Fruit fly (Drosophila melanogaster) whole organism, embryonic: ENCODE results near the gene Cep97.
A peak's percentile ranks its signal among the peaks of the same experiment; 100 is the strongest.

ENCODE experiments used
- Aef1 ChIP-seq: fragments of 200-800 bp; sonication (Bioruptor generic); IDR thresholded peaks from 3 replicates; pipeline ENCODE4 v1.3.6; 2022; ENCODE audit warnings: missing biosample characterization, missing genetic modification characterization
- Asciz ChIP-seq: fragments of 200-800 bp; sonication (Bioruptor generic); optimal IDR thresholded peaks from 2 replicates; lab custom pipeline; 2017; ENCODE audit warnings: missing biosample characterization, mild to moderate bottlenecking, missing genetic modification characterization, missing genetic modification reagents
- CG10147 ChIP-seq: fragments of 200-800 bp; sonication (Bioruptor generic); optimal IDR thresholded peaks from 2 replicates; lab custom pipeline; 2019; ENCODE audit warnings: missing biosample characterization, mild to moderate bottlenecking, missing genetic modification characterization, moderate library complexity
- CG10209 ChIP-seq: fragments of 200-800 bp; sonication (Bioruptor generic); optimal IDR thresholded peaks from 3 replicates; lab custom pipeline; 2017; ENCODE audit warnings: missing biosample characterization, mild to moderate bottlenecking, missing genetic modification characterization, missing genetic modification reagents
- CG10321 ChIP-seq: fragments of 200-800 bp; sonication (Bioruptor generic); IDR thresholded peaks from 2 replicates; pipeline ENCODE4 v1.3.6; 2022; ENCODE audit warnings: missing biosample characterization, missing genetic modification characterization
- CG10462 ChIP-seq: fragments of 200-800 bp; sonication (Bioruptor generic); optimal IDR thresholded peaks from 2 replicates; lab custom pipeline; 2016; ENCODE audit warnings: missing biosample characterization, missing genetic modification characterization
- CG10565 ChIP-seq: fragments of 200-800 bp; sonication (Bioruptor generic); optimal IDR thresholded peaks from 3 replicates; lab custom pipeline; 2016; ENCODE audit warnings: missing biosample characterization, mild to moderate bottlenecking, missing genetic modification characterization
- CG10654 ChIP-seq: fragments of 200-800 bp; sonication (Bioruptor generic); optimal IDR thresholded peaks from 2 replicates; lab custom pipeline; 2016; ENCODE audit warnings: missing biosample characterization, missing genetic modification characterization
- CG12155 ChIP-seq: fragments of 200-800 bp; sonication (Bioruptor generic); optimal IDR thresholded peaks from 3 replicates; lab custom pipeline; 2016; ENCODE audit warnings: missing biosample characterization, missing genetic modification characterization
- CG14710 ChIP-seq: fragments of 200-800 bp; sonication (Bioruptor generic); optimal IDR thresholded peaks from 3 replicates; lab custom pipeline; 2019; ENCODE audit warnings: missing biosample characterization, mild to moderate bottlenecking, missing genetic modification characterization, moderate library complexity
- CG15514 ChIP-seq: fragments of 200-800 bp; sonication (Bioruptor generic); optimal IDR thresholded peaks from 3 replicates; lab custom pipeline; 2017; ENCODE audit warnings: missing biosample characterization, missing genetic modification characterization, mild to moderate bottlenecking, moderate library complexity, missing genetic modification reagents
- CG2199 ChIP-seq: fragments of 200-800 bp; sonication (Bioruptor generic); IDR thresholded peaks from 3 replicates; pipeline ENCODE4 v1.3.6; 2022; ENCODE audit warnings: missing biosample characterization, missing genetic modification characterization
- CG30403 ChIP-seq: fragments of 200-800 bp; sonication (Bioruptor generic); optimal IDR thresholded peaks from 3 replicates; lab custom pipeline; 2016; ENCODE audit warnings: missing biosample characterization, missing genetic modification characterization
- CG31388 ChIP-seq: fragments of 200-800 bp; sonication (Bioruptor generic); optimal IDR thresholded peaks from 2 replicates; lab custom pipeline; 2016; ENCODE audit warnings: missing biosample characterization, missing genetic modification characterization
- CG32772 ChIP-seq: fragments of 200-800 bp; sonication (Bioruptor generic); IDR thresholded peaks from 2 replicates; pipeline ENCODE4 v1.3.6; 2022; ENCODE audit warnings: missing biosample characterization, missing genetic modification characterization
- CG3281 ChIP-seq: fragments of 200-800 bp; sonication (Bioruptor generic); optimal IDR thresholded peaks from 3 replicates; lab custom pipeline; 2017; ENCODE audit warnings: missing biosample characterization, mild to moderate bottlenecking, missing genetic modification characterization
- CG3407 ChIP-seq: fragments of 200-800 bp; sonication (Bioruptor generic); optimal IDR thresholded peaks from 2 replicates; lab custom pipeline; 2018; ENCODE audit warnings: missing biosample characterization, mild to moderate bottlenecking, missing genetic modification characterization
- CG34224 ChIP-seq: fragments of 200-800 bp; sonication (Bioruptor generic); IDR thresholded peaks from 3 replicates; pipeline ENCODE4 v1.3.6; 2022; ENCODE audit warnings: missing biosample characterization, missing genetic modification characterization; ENCODE audit not compliant: partially characterized antibody
- CG34422 ChIP-seq: fragments of 200-800 bp; sonication (Bioruptor generic); IDR thresholded peaks from 3 replicates; pipeline ENCODE4 v1.3.6; 2022; ENCODE audit warnings: missing biosample characterization, missing genetic modification characterization
- CG3847 ChIP-seq: fragments of 200-800 bp; sonication (Bioruptor generic); IDR thresholded peaks from 2 replicates; pipeline ENCODE4 v1.3.6; 2022; ENCODE audit warnings: missing biosample characterization, missing genetic modification characterization
- CG6654 ChIP-seq: fragments of 200-800 bp; sonication (Bioruptor generic); optimal IDR thresholded peaks from 2 replicates; lab custom pipeline; 2017; ENCODE audit warnings: missing biosample characterization, mild to moderate bottlenecking, missing genetic modification characterization
- CG9727 ChIP-seq: fragments of 200-800 bp; sonication (Bioruptor generic); optimal IDR thresholded peaks from 3 replicates; lab custom pipeline; 2017; ENCODE audit warnings: missing biosample characterization, mild to moderate bottlenecking, missing genetic modification characterization
- Doc3 ChIP-seq: fragments of 200-800 bp; sonication (Bioruptor generic); IDR thresholded peaks from 3 replicates; pipeline ENCODE4 v1.3.6; 2022; ENCODE audit warnings: missing biosample characterization, missing genetic modification characterization; ENCODE audit not compliant: partially characterized antibody
- Dp ChIP-seq: fragments of 200-800 bp; sonication (Bioruptor generic); optimal IDR thresholded peaks from 2 replicates; lab custom pipeline; 2018; ENCODE audit warnings: missing biosample characterization, mild to moderate bottlenecking, missing genetic modification characterization, moderate library complexity
- Fer3 ChIP-seq: fragments of 200-800 bp; sonication (Bioruptor generic); optimal IDR thresholded peaks from 2 replicates; lab custom pipeline; 2018; ENCODE audit warnings: missing biosample characterization, mild to moderate bottlenecking, missing genetic modification characterization, moderate library complexity
- Lpt ChIP-seq: fragments of >200 bp; optimal IDR thresholded peaks from 2 replicates; lab custom pipeline; 2018; ENCODE audit warnings: missing biosample characterization, missing genetic modification characterization
- MESR4 ChIP-seq: fragments of 200-800 bp; sonication (Bioruptor generic); optimal IDR thresholded peaks from 2 replicates; lab custom pipeline; 2018; ENCODE audit warnings: missing biosample characterization, mild to moderate bottlenecking, missing genetic modification characterization, moderate library complexity
- Nf-YC ChIP-seq: fragments of 200-800 bp; optimal IDR thresholded peaks from 3 replicates; lab custom pipeline; 2019; ENCODE audit warnings: missing biosample characterization, mild to moderate bottlenecking, missing genetic modification characterization, moderate library complexity
- Oaz ChIP-seq: fragments of 200-800 bp; sonication (Bioruptor generic); IDR thresholded peaks from 2 replicates; pipeline ENCODE4 v1.3.6; 2022; ENCODE audit warnings: missing biosample characterization, missing genetic modification characterization
- Sox102F ChIP-seq: fragments of 200-800 bp; sonication (Bioruptor generic); optimal IDR thresholded peaks from 2 replicates; lab custom pipeline; 2018; ENCODE audit warnings: missing biosample characterization, mild to moderate bottlenecking, missing genetic modification characterization, moderate library complexity
- Stat92E ChIP-seq, 3 experiments: fragments of >200 bp in 2 of 3; fragments of 200-800 bp in 1 of 3; sonication (Bioruptor generic) in 1 of 3; optimal IDR thresholded peaks; 2 replicates each; lab custom pipeline; 2017 to 2019; ENCODE audit warnings: missing biosample characterization in 3 of 3, missing genetic modification characterization in 3 of 3, mild to moderate bottlenecking in 1 of 3, moderate library complexity in 1 of 3
- Usf ChIP-seq: fragments of 200-800 bp; sonication (Bioruptor generic); optimal IDR thresholded peaks from 2 replicates; lab custom pipeline; 2017; ENCODE audit warnings: missing genotype, missing biosample characterization, missing genetic modification characterization
- Vsx1 ChIP-seq: fragments of 200-800 bp; sonication (Bioruptor generic); optimal IDR thresholded peaks from 2 replicates; lab custom pipeline; 2017; ENCODE audit warnings: missing biosample characterization, mild to moderate bottlenecking, missing genetic modification characterization, missing genetic modification reagents
- ab ChIP-seq: fragments of 200-800 bp; sonication (Bioruptor generic); optimal IDR thresholded peaks from 2 replicates; lab custom pipeline; 2016; ENCODE audit warnings: missing biosample characterization, missing genetic modification characterization
- amos ChIP-seq: fragments of 200-800 bp; sonication (Bioruptor generic); IDR thresholded peaks from 2 replicates; pipeline ENCODE4 v1.3.6; 2022; ENCODE audit warnings: missing biosample characterization, missing genetic modification characterization; ENCODE audit not compliant: partially characterized antibody
- aop ChIP-seq: fragments of 200-800 bp; sonication (Bioruptor generic); IDR thresholded peaks from 2 replicates; pipeline ENCODE4 v1.3.6; 2022; ENCODE audit warnings: missing biosample characterization, missing genetic modification characterization
- ase ChIP-seq: fragments of 200-800 bp; sonication (Bioruptor generic); IDR thresholded peaks from 3 replicates; pipeline ENCODE4 v1.3.6; 2022; ENCODE audit warnings: missing biosample characterization, missing genetic modification characterization
- bbx ChIP-seq: fragments of 200-800 bp; sonication (Bioruptor generic); IDR thresholded peaks from 2 replicates; pipeline ENCODE4 v1.3.6; 2022; ENCODE audit warnings: missing biosample characterization, missing genetic modification characterization; ENCODE audit not compliant: partially characterized antibody
- chm ChIP-seq: fragments of 200-800 bp; sonication (Bioruptor generic); IDR thresholded peaks from 2 replicates; pipeline ENCODE4 v1.3.6; 2022; ENCODE audit warnings: missing biosample characterization, missing genetic modification characterization
- dan ChIP-seq: fragments of 200-800 bp; sonication (Bioruptor generic); IDR thresholded peaks from 2 replicates; pipeline ENCODE4 v1.3.6; 2022; ENCODE audit warnings: missing biosample characterization, missing genetic modification characterization
- eyg ChIP-seq: fragments of 200-800 bp; sonication (Bioruptor generic); optimal IDR thresholded peaks from 3 replicates; lab custom pipeline; 2016; ENCODE audit warnings: missing biosample characterization, missing genetic modification characterization
- jing ChIP-seq: fragments of 200-800 bp; sonication (Bioruptor generic); optimal IDR thresholded peaks from 2 replicates; lab custom pipeline; 2018; ENCODE audit warnings: missing biosample characterization, mild to moderate bottlenecking, missing genetic modification characterization
- lab ChIP-seq: fragments of 200-800 bp; sonication (Bioruptor generic); optimal IDR thresholded peaks from 3 replicates; lab custom pipeline; 2017; ENCODE audit warnings: missing biosample characterization, missing genetic modification characterization, mild to moderate bottlenecking, moderate library complexity, missing genetic modification reagents
- mirr ChIP-seq: fragments of 200-800 bp; sonication (Bioruptor generic); optimal IDR thresholded peaks from 3 replicates; lab custom pipeline; 2018; ENCODE audit warnings: missing biosample characterization, mild to moderate bottlenecking, missing genetic modification characterization
- pan ChIP-seq, 4 experiments: fragments of >200 bp in 3 of 4; fragments of 200-800 bp in 1 of 4; sonication (Bioruptor generic) in 1 of 4; optimal IDR thresholded peaks in 3 of 4; IDR thresholded peaks in 1 of 4; 2 replicates each; pipeline versions ENCODE4 v1.3.6 to Lab custom; 2017 to 2022; ENCODE audit warnings: missing biosample characterization in 2 of 4, missing genetic modification characterization in 2 of 4, mixed read lengths in 1 of 4
- sim ChIP-seq: fragments of 200-800 bp; sonication (Bioruptor generic); IDR thresholded peaks from 2 replicates; pipeline ENCODE4 v1.3.6; 2022; ENCODE audit warnings: missing biosample characterization, missing genetic modification characterization
- sqz ChIP-seq: fragments of 200-800 bp; sonication (Bioruptor generic); optimal IDR thresholded peaks from 3 replicates; lab custom pipeline; 2018; ENCODE audit warnings: missing biosample characterization, mild to moderate bottlenecking, missing genetic modification characterization
- tgo ChIP-seq: fragments of 200-800 bp; sonication (Bioruptor generic); IDR thresholded peaks from 3 replicates; pipeline ENCODE4 v1.3.6; 2022; ENCODE audit warnings: missing biosample characterization, missing genetic modification characterization
- tll ChIP-seq, 2 experiments: fragments of 200-800 bp in 1 of 2; fragments of >200 bp in 1 of 2; sonication (Bioruptor generic) in 1 of 2; optimal IDR thresholded peaks; 2 replicates each; lab custom pipeline; 2017 to 2019; ENCODE audit warnings: missing biosample characterization in 2 of 2, missing genetic modification characterization in 2 of 2, mild to moderate bottlenecking in 1 of 2, moderate library complexity in 1 of 2
- zen ChIP-seq: fragments of 200-800 bp; sonication (Bioruptor generic); optimal IDR thresholded peaks from 3 replicates; lab custom pipeline; 2018; ENCODE audit warnings: missing biosample characterization, mild to moderate bottlenecking, missing genetic modification characterization, moderate library complexity

Gene Cep97

dm6 chr2L:3852120-3852519, 15.4 kb upstream of the Cep97 start (continued):
- no peak for TF ChIP-seq CG10147 (GFP tag; lab: Kevin White, UChicago)
- TF ChIP-seq tgo (GFP tag; lab: Robert Waterston, UW): no peak
- no peak for TF ChIP-seq Aef1 (GFP tag; lab: Robert Waterston, UW)
- peak; percentile 12 for TF ChIP-seq Sox102F (GFP tag; lab: Kevin White, UChicago)
- TF ChIP-seq CG6654 (GFP tag; lab: Kevin White, UChicago): no peak
- no peak for TF ChIP-seq CG10565 (GFP tag; lab: Kevin White, UChicago)
- no peak for TF ChIP-seq pan (optimal IDR thresholded peaks at IDR 0.05; lab: Kevin White, UChicago)
- no peak for TF ChIP-seq pan (GFP tag; optimal IDR thresholded peaks at IDR 0.05 in 1 of 2, IDR thresholded peaks at IDR 0.05 in 1 of 2)
- peak; percentile 44 for TF ChIP-seq CG3407 (GFP tag; lab: Kevin White, UChicago)
- no peak for TF ChIP-seq CG34422
- no peak for TF ChIP-seq CG10321 (GFP tag; lab: Robert Waterston, UW)
- no peak for TF ChIP-seq CG3281 (GFP tag; lab: Kevin White, UChicago)
- TF ChIP-seq CG9727 (GFP tag; lab: Kevin White, UChicago): peak; percentile 56
- peak; percentile 69 for TF ChIP-seq sim (GFP tag; lab: Robert Waterston, UW)
- TF ChIP-seq CG32772: no peak; the same call in 1 of the 2 replicates
- TF ChIP-seq eyg (GFP tag; lab: Kevin White, UChicago): no peak
- no peak for TF ChIP-seq Nf-YC (tag; lab: Kevin White, UChicago)
- TF ChIP-seq Fer3 (tag; lab: Kevin White, UChicago): no peak
- no peak for TF ChIP-seq Dp (GFP tag; lab: Kevin White, UChicago)
- no peak for TF ChIP-seq Doc3
- no peak for TF ChIP-seq sqz (GFP tag; lab: Kevin White, UChicago)
- TF ChIP-seq Usf (GFP tag; lab: Kevin White, UChicago): no peak
- no peak for TF ChIP-seq CG34224
- no peak for TF ChIP-seq CG10209 (GFP tag; lab: Kevin White, UChicago)
- no peak for TF ChIP-seq CG10462 (GFP tag; lab: Kevin White, UChicago)
- no peak for TF ChIP-seq lab (GFP tag; lab: Kevin White, UChicago)
- TF ChIP-seq CG14710 (tag; lab: Kevin White, UChicago): peak; percentile 63
- TF ChIP-seq ab (GFP tag; lab: Kevin White, UChicago): no peak
- TF ChIP-seq chm (GFP tag; lab: Robert Waterston, UW): peak; percentile 66; the same call in 1 of the 2 replicates
- no peak for TF ChIP-seq tll (GFP tag; optimal IDR thresholded peaks at IDR 0.05; lab: Kevin White, UChicago)
- peak; percentile 19 for TF ChIP-seq CG30403 (GFP tag; lab: Kevin White, UChicago)
- TF ChIP-seq CG12155: no peak
- TF ChIP-seq dan (GFP tag; lab: Robert Waterston, UW): no peak
- no peak for TF ChIP-seq CG15514 (GFP tag; lab: Kevin White, UChicago)
- peak; percentile 20 for TF ChIP-seq jing (GFP tag; lab: Kevin White, UChicago)
- peak in 1 of 3 experiments; percentile 0 for TF ChIP-seq Stat92E (GFP tag; optimal IDR thresholded peaks at IDR 0.05; lab: Kevin White, UChicago)
- TF ChIP-seq Asciz: no peak
- TF ChIP-seq CG10654 (GFP tag; lab: Kevin White, UChicago): peak; percentile 1
- 0 out of 2 replicates have a peak, but pooled peaks have one; percentile 18 for TF ChIP-seq aop (GFP tag; lab: Robert Waterston, UW)
- TF ChIP-seq MESR4: no peak
- TF ChIP-seq CG3847 (GFP tag; lab: Robert Waterston, UW): no peak
- TF ChIP-seq Lpt (GFP tag; lab: Kevin White, UChicago): no peak
- TF ChIP-seq Vsx1 (GFP tag; lab: Kevin White, UChicago): no peak
- TF ChIP-seq amos (GFP tag; lab: Robert Waterston, UW): no peak
- no peak for TF ChIP-seq ase (GFP tag; lab: Robert Waterston, UW)
- TF ChIP-seq zen (tag; lab: Kevin White, UChicago): peak; percentile 62
- no peak for TF ChIP-seq CG31388 (GFP tag; lab: Kevin White, UChicago)
- no peak for TF ChIP-seq Oaz
- TF ChIP-seq CG2199 (GFP tag; lab: Robert Waterston, UW): no peak
- TF ChIP-seq mirr: no peak
- TF ChIP-seq bbx (GFP tag; lab: Robert Waterston, UW): no peak
